Worm (Caenorhabditis elegans) whole organism, midembryonic: ENCODE data around the gene F44E5.15.

Source experiments
- T22C8.4 ChIP-seq: fragments of 200-800 bp; sonication (Bioruptor generic); IDR thresholded peaks from 2 replicates; pipeline ENCODE4 v1.3.6; 2022; ENCODE audit warnings: missing genetic modification characterization, missing compliant biosample characterization
- cog-1 ChIP-seq: sonication (generic microtip); optimal IDR thresholded peaks from 2 replicates; lab custom pipeline; 2016; ENCODE audit warnings: missing genetic modification characterization, missing compliant biosample characterization
- flt-1 ChIP-seq: fragments of 200-800 bp; sonication (Bioruptor generic); IDR thresholded peaks from 2 replicates; pipeline ENCODE4 v1.3.6; 2022; ENCODE audit warnings: missing genetic modification characterization, missing compliant biosample characterization
- klf-2 ChIP-seq: fragments of 200-800 bp; sonication (Bioruptor generic); conservative IDR thresholded peaks from 2 replicates; pipeline ENCODE4 v1.3.6; 2022; ENCODE audit warnings: missing genetic modification reagents, missing genetic modification characterization, missing compliant biosample characterization
- med-1 ChIP-seq: sonication (generic microtip); optimal IDR thresholded peaks from 2 replicates; lab custom pipeline; 2017; ENCODE audit warnings: missing genetic modification characterization, mild to moderate bottlenecking, missing compliant biosample characterization, antibody characterized with exemption, missing genetic modification reagents; ENCODE audit not compliant: insufficient read depth
- ref-1 ChIP-seq: fragments of 200-800 bp; sonication (Bioruptor generic); conservative IDR thresholded peaks from 2 replicates; pipeline ENCODE4 v1.3.6; 2022; ENCODE audit warnings: missing genetic modification reagents, missing genetic modification characterization, missing compliant biosample characterization
- tab-1 ChIP-seq: fragments of 200-800 bp; sonication (Bioruptor generic); IDR thresholded peaks from 2 replicates; pipeline ENCODE4 v1.3.6; 2022; ENCODE audit warnings: missing genetic modification characterization, missing compliant biosample characterization
- ztf-29 ChIP-seq: fragments of 200-800 bp; sonication (Bioruptor generic); IDR thresholded peaks from 2 replicates; pipeline ENCODE4 v1.3.6; 2022; ENCODE audit warnings: missing genetic modification reagents, missing genetic modification characterization, missing compliant biosample characterization

- no peak for TF ChIP-seq tab-1 (GFP tag; lab: Robert Waterston, UW)
- TF ChIP-seq cog-1 (tag; lab: Kevin White, UChicago): no peak
- no peak for TF ChIP-seq flt-1
- TF ChIP-seq T22C8.4 (GFP tag; lab: Robert Waterston, UW): no peak
- no peak for TF ChIP-seq ref-1 (GFP tag; lab: Robert Waterston, UW)
- TF ChIP-seq klf-2 (GFP tag; lab: Robert Waterston, UW): no peak
- no peak for TF ChIP-seq ztf-29
- TF ChIP-seq med-1 (GFP tag; lab: Kevin White, UChicago): no peak
These were observed 18.0 kb downstream of the F44E5.15 start, which contains the start of gene F43G6.4 for ce11 chrII:11790458-11790857.
